Fruit fly (Drosophila melanogaster): ENCODE data around the gene Lip4.

- peak; percentile 22 for TF ChIP-seq br (GFP tag; optimal IDR thresholded peaks at IDR 0.05)
- TF ChIP-seq Hr78 (GFP tag; optimal IDR thresholded peaks at IDR 0.05), result no peak
- TF ChIP-seq rgr (GFP tag; optimal IDR thresholded peaks at IDR 0.05), result peak; percentile 61
- TF ChIP-seq ey (GFP tag; optimal IDR thresholded peaks at IDR 0.05), result no peak
- no peak for TF ChIP-seq Dfd (GFP tag; optimal IDR thresholded peaks at IDR 0.05)
- TF ChIP-seq woc (GFP tag; optimal IDR thresholded peaks at IDR 0.05), result no peak
- no peak for TF ChIP-seq lola (GFP tag; optimal IDR thresholded peaks at IDR 0.05)
- no peak for TF ChIP-seq N (GFP tag; optimal IDR thresholded peaks at IDR 0.05)
- peak; percentile 41 for TF ChIP-seq h (GFP tag; optimal IDR thresholded peaks at IDR 0.05)
- no peak for TF ChIP-seq Dif (GFP tag; optimal IDR thresholded peaks at IDR 0.05; ENCODE audit: partially characterized antibody)
- no peak for TF ChIP-seq brk (GFP tag; optimal IDR thresholded peaks at IDR 0.05)
- TF ChIP-seq dl (GFP tag; optimal IDR thresholded peaks at IDR 0.05; ENCODE audit: insufficient read depth in 1 of 2, partially characterized antibody in 2 of 2), result no peak
- no peak for TF ChIP-seq Mio (GFP tag; optimal IDR thresholded peaks at IDR 0.05)
- peak; percentile 3 for TF ChIP-seq OdsH (GFP tag; optimal IDR thresholded peaks at IDR 0.05)
Measured at dm6 chr2L:10552807-10553206, 25.4 kb downstream of the Lip4 start.

Measured in whole organism, wandering third instar larva.